Worm (Caenorhabditis elegans) whole organism, L2 larva: ENCODE results near the gene Y45G12B.2.

Source experiments
- C34F6.9 ChIP-seq: fragments of 150-350 bp; optimal IDR thresholded peaks from 2 replicates; lab custom pipeline; 2014; ENCODE audit warnings: missing biosample characterization, missing genetic modification characterization
- F13H6.1 ChIP-seq: sonication (generic microtip); optimal IDR thresholded peaks from 2 replicates; lab custom pipeline; 2016; ENCODE audit warnings: missing genetic modification characterization, missing compliant biosample characterization
- Y55F3AM.14 ChIP-seq: fragments of 200-800 bp; sonication (Bioruptor generic); optimal IDR thresholded peaks from 2 replicates; lab custom pipeline; 2018; ENCODE audit warnings: mild to moderate bottlenecking, missing genetic modification characterization, missing compliant biosample characterization
- aly-2 ChIP-seq: fragments of 150-350 bp; optimal IDR thresholded peaks from 2 replicates; lab custom pipeline; 2014; ENCODE audit warnings: missing biosample characterization, missing genetic modification characterization
- ama-1 ChIP-seq: fragments of 150-350 bp; optimal IDR thresholded peaks from 2 replicates; lab custom pipeline; 2018; ENCODE audit warnings: inconsistent platforms
- blmp-1 ChIP-seq: sonication (generic microtip); optimal IDR thresholded peaks from 2 replicates; lab custom pipeline; 2017; ENCODE audit warnings: missing genetic modification characterization, mild to moderate bottlenecking, missing compliant biosample characterization, antibody characterized with exemption, moderate library complexity; ENCODE audit not compliant: insufficient read depth
- ceh-16 ChIP-seq: fragments of 150-350 bp; optimal IDR thresholded peaks from 2 replicates; lab custom pipeline; 2014; ENCODE audit warnings: missing biosample characterization, missing genetic modification characterization
- ceh-82 ChIP-seq: fragments of 150-350 bp; optimal IDR thresholded peaks from 2 replicates; lab custom pipeline; 2014; ENCODE audit warnings: missing biosample characterization, missing genetic modification characterization
- crh-2 ChIP-seq: sonication (generic microtip); optimal IDR thresholded peaks from 2 replicates; lab custom pipeline; 2017; ENCODE audit warnings: missing biosample characterization, missing genetic modification characterization
- dmd-4 ChIP-seq: sonication (generic microtip); optimal IDR thresholded peaks from 2 replicates; lab custom pipeline; 2017; ENCODE audit warnings: missing biosample characterization, missing genetic modification characterization
- egl-27 ChIP-seq: sonication (generic microtip); optimal IDR thresholded peaks from 3 replicates; lab custom pipeline; 2017; ENCODE audit warnings: missing biosample characterization, missing genetic modification reagents, missing genetic modification characterization
- elt-1 ChIP-seq: fragments of 150-350 bp; optimal IDR thresholded peaks from 2 replicates; lab custom pipeline; 2014; ENCODE audit warnings: missing biosample characterization, missing genetic modification characterization
- elt-3 ChIP-seq: sonication (generic microtip); optimal IDR thresholded peaks from 2 replicates; lab custom pipeline; 2017; ENCODE audit warnings: missing biosample characterization, missing genetic modification characterization
- fos-1 ChIP-seq: fragments of 150-350 bp; optimal IDR thresholded peaks from 2 replicates; lab custom pipeline; 2014; ENCODE audit warnings: missing biosample characterization, missing genetic modification characterization
- gmeb-1 ChIP-seq: fragments of 150-350 bp; optimal IDR thresholded peaks from 2 replicates; lab custom pipeline; 2014; ENCODE audit warnings: missing biosample characterization, missing genetic modification characterization
- lin-13 ChIP-seq: fragments of 150-350 bp; optimal IDR thresholded peaks from 2 replicates; lab custom pipeline; 2014; ENCODE audit warnings: missing biosample characterization, missing genetic modification reagents, missing genetic modification characterization
- lsy-2 ChIP-seq, 2 experiments: fragments of 150-350 bp in 1 of 2; sonication (generic microtip) in 1 of 2; optimal IDR thresholded peaks; 2 replicates each; lab custom pipeline; 2014 to 2017; ENCODE audit warnings: missing biosample characterization in 2 of 2, missing genetic modification characterization in 2 of 2
- mab-5 ChIP-seq: fragments of 150-350 bp; optimal IDR thresholded peaks from 2 replicates; lab custom pipeline; 2014; ENCODE audit warnings: missing biosample characterization, missing genetic modification characterization
- mbf-1 ChIP-seq: sonication (generic microtip); optimal IDR thresholded peaks from 2 replicates; lab custom pipeline; 2017; ENCODE audit warnings: missing biosample characterization, missing genetic modification characterization
- nhr-10 ChIP-seq: sonication (generic microtip); optimal IDR thresholded peaks from 2 replicates; lab custom pipeline; 2017; ENCODE audit warnings: missing biosample characterization, missing genetic modification characterization
- nhr-11 ChIP-seq: fragments of 150-350 bp; optimal IDR thresholded peaks from 2 replicates; lab custom pipeline; 2014; ENCODE audit warnings: missing biosample characterization, missing genetic modification characterization
- nhr-129 ChIP-seq: fragments of 150-350 bp; optimal IDR thresholded peaks from 2 replicates; lab custom pipeline; 2014; ENCODE audit warnings: missing biosample characterization, missing genetic modification characterization
- nhr-21 ChIP-seq: fragments of 150-350 bp; optimal IDR thresholded peaks from 2 replicates; lab custom pipeline; 2014; ENCODE audit warnings: missing biosample characterization, missing genetic modification characterization
- nhr-23 ChIP-seq: fragments of 150-350 bp; optimal IDR thresholded peaks from 2 replicates; lab custom pipeline; 2014; ENCODE audit warnings: missing biosample characterization, missing genetic modification reagents, missing genetic modification characterization
- nhr-25 ChIP-seq: fragments of 150-350 bp; sonication (generic microtip); optimal IDR thresholded peaks from 3 replicates; lab custom pipeline; 2014; ENCODE audit warnings: missing biosample characterization, missing genetic modification characterization
- nhr-6 ChIP-seq: fragments of 150-350 bp; optimal IDR thresholded peaks from 2 replicates; lab custom pipeline; 2014; ENCODE audit warnings: missing biosample characterization, missing genetic modification characterization
- peb-1 ChIP-seq: fragments of 150-350 bp; optimal IDR thresholded peaks from 2 replicates; lab custom pipeline; 2014; ENCODE audit warnings: missing biosample characterization, missing genetic modification characterization
- sem-4 ChIP-seq: fragments of 150-350 bp; optimal IDR thresholded peaks from 2 replicates; lab custom pipeline; 2014; ENCODE audit warnings: missing biosample characterization, missing genetic modification reagents, missing genetic modification characterization
- skn-1 ChIP-seq: sonication (generic microtip); optimal IDR thresholded peaks from 2 replicates; lab custom pipeline; 2017; ENCODE audit warnings: missing biosample characterization, missing genetic modification characterization
- sma-9 ChIP-seq, 2 experiments: fragments of 150-350 bp in 1 of 2; sonication (generic microtip) in 1 of 2; optimal IDR thresholded peaks; 2 replicates each; lab custom pipeline; 2014 to 2016; ENCODE audit warnings: missing genetic modification characterization in 2 of 2, mild to moderate bottlenecking in 1 of 2, missing biosample characterization in 1 of 2, missing compliant biosample characterization in 1 of 2, missing genetic modification reagents in 1 of 2, moderate library complexity in 1 of 2
- snpc-4 ChIP-seq: fragments of 150-350 bp; optimal IDR thresholded peaks from 2 replicates; lab custom pipeline; 2014; ENCODE audit warnings: missing biosample characterization, missing genetic modification characterization
- unc-39 ChIP-seq: fragments of 150-350 bp; optimal IDR thresholded peaks from 2 replicates; lab custom pipeline; 2014; ENCODE audit warnings: missing biosample characterization, missing genetic modification characterization
- unc-55 ChIP-seq: fragments of 150-350 bp; sonication (generic microtip); optimal IDR thresholded peaks from 3 replicates; lab custom pipeline; 2014; ENCODE audit warnings: missing biosample characterization, missing genetic modification reagents, missing genetic modification characterization
- unc-62 ChIP-seq: fragments of 150-350 bp; optimal IDR thresholded peaks from 2 replicates; lab custom pipeline; 2014; ENCODE audit warnings: missing biosample characterization, missing genetic modification reagents, missing genetic modification characterization
- zag-1 ChIP-seq: fragments of 150-350 bp; optimal IDR thresholded peaks from 2 replicates; lab custom pipeline; 2014; ENCODE audit warnings: missing biosample characterization, missing genetic modification characterization
- ztf-1 ChIP-seq: fragments of 200-800 bp; sonication (Bioruptor generic); conservative IDR thresholded peaks from 2 replicates; pipeline ENCODE4 v1.3.6; 2022; ENCODE audit warnings: missing genetic modification characterization, missing compliant biosample characterization

The Y45G12B.2 gene

ce11 chrV:2673807-2674206, 20.8 kb upstream of the Y45G12B.2 start:
- TF ChIP-seq nhr-21 (tag; lab: Kevin White, UChicago): no peak
- TF ChIP-seq lsy-2 (tag; optimal IDR thresholded peaks at IDR 0.05; lab: Kevin White, UChicago): peak in 1 of 2 experiments; percentile 41
- no peak for TF ChIP-seq Y55F3AM.14 (GFP tag; lab: Kevin White, UChicago)
- TF ChIP-seq unc-62 (GFP tag; lab: Kevin White, UChicago): no peak
- no peak for TF ChIP-seq nhr-23 (tag; lab: Kevin White, UChicago)
- TF ChIP-seq nhr-10 (tag; lab: Kevin White, UChicago): no peak
- TF ChIP-seq snpc-4: no peak
- TF ChIP-seq zag-1 (tag; lab: Kevin White, UChicago): no peak
- peak; percentile 57 for TF ChIP-seq lin-13 (GFP tag; lab: Kevin White, UChicago)
- TF ChIP-seq sma-9 (GFP tag; optimal IDR thresholded peaks at IDR 0.05; lab: Kevin White, UChicago): peak; percentile 4
- no peak for TF ChIP-seq sma-9 (tag; optimal IDR thresholded peaks at IDR 0.05; lab: Kevin White, UChicago)
- TF ChIP-seq sem-4: no peak
- no peak for TF ChIP-seq nhr-11 (tag; lab: Kevin White, UChicago)
- TF ChIP-seq fos-1: peak; percentile 17
- TF ChIP-seq unc-55 (GFP tag; lab: Kevin White, UChicago): peak; percentile 15
- peak; percentile 5 for TF ChIP-seq C34F6.9 (tag; lab: Kevin White, UChicago)
- peak; percentile 57 for TF ChIP-seq nhr-129 (tag; lab: Kevin White, UChicago)
- peak; percentile 31 for TF ChIP-seq crh-2 (tag; lab: Kevin White, UChicago)
- no peak for TF ChIP-seq blmp-1 (tag; lab: Kevin White, UChicago)
- TF ChIP-seq ztf-1: no peak
- TF ChIP-seq gmeb-1 (tag; lab: Kevin White, UChicago): peak; percentile 18
- no peak for TF ChIP-seq peb-1 (tag; lab: Kevin White, UChicago)
- TF ChIP-seq ceh-82 (tag; lab: Kevin White, UChicago): no peak
- TF ChIP-seq F13H6.1: peak; percentile 30
- TF ChIP-seq, all 48 proteins: peak for 10

ce11 chrV:2675692-2676091, 18.9 kb upstream of the Y45G12B.2 start:
- TF ChIP-seq nhr-25: peak; percentile 10
- TF ChIP-seq blmp-1 (tag; lab: Kevin White, UChicago): peak; percentile 90
- TF ChIP-seq gmeb-1 (tag; lab: Kevin White, UChicago): no peak

- TF ChIP-seq unc-55 (GFP tag; lab: Kevin White, UChicago): peak; percentile 28
- no peak for TF ChIP-seq peb-1 (tag; lab: Kevin White, UChicago)
- TF ChIP-seq, all 48 proteins: peak for 1
Observed at ce11 chrV:2677648-2678047, 16.9 kb upstream of the Y45G12B.2 start.

ce11 chrV:2683497-2683896, 11.1 kb upstream of the Y45G12B.2 start:
- TF ChIP-seq elt-3 (tag; lab: Kevin White, UChicago) (no peak), peb-1 (tag; lab: Kevin White, UChicago) (no peak), nhr-129 (tag; lab: Kevin White, UChicago) (no peak)

ce11 chrV:2684227-2684626, 10.3 kb upstream of the Y45G12B.2 start:
- no peak for TF ChIP-seq F13H6.1
- no peak for TF ChIP-seq nhr-6 (tag; lab: Kevin White, UChicago)
- no peak for TF ChIP-seq aly-2 (tag; lab: Kevin White, UChicago)
- no peak for TF ChIP-seq nhr-25

- TF ChIP-seq sem-4 (no peak), ama-1 (lab: Kevin White, UChicago) (no peak)
- TF ChIP-seq, all 48 proteins: peak for 0
Observed at ce11 chrV:2688562-2688961, 6.0 kb upstream of the Y45G12B.2 start.

- TF ChIP-seq unc-39 (tag; lab: Kevin White, UChicago) (no peak), nhr-10 (tag; lab: Kevin White, UChicago) (no peak), mab-5 (no peak), unc-62 (GFP tag; lab: Kevin White, UChicago) (no peak), dmd-4 (tag; lab: Kevin White, UChicago) (no peak), sma-9 (GFP tag; optimal IDR thresholded peaks at IDR 0.05; lab: Kevin White, UChicago) (no peak), sma-9 (tag; optimal IDR thresholded peaks at IDR 0.05; lab: Kevin White, UChicago) (no peak), nhr-11 (tag; lab: Kevin White, UChicago) (no peak), C34F6.9 (tag; lab: Kevin White, UChicago) (no peak), elt-1 (no peak), ceh-16 (tag; lab: Kevin White, UChicago) (no peak), mbf-1 (no peak), sem-4 (no peak), aly-2 (tag; lab: Kevin White, UChicago) (no peak), crh-2 (tag; lab: Kevin White, UChicago) (no peak), egl-27 (no peak), gmeb-1 (tag; lab: Kevin White, UChicago) (no peak), nhr-23 (tag; lab: Kevin White, UChicago) (no peak), skn-1 (tag; lab: Kevin White, UChicago) (no peak), ama-1 (lab: Kevin White, UChicago) (no peak), elt-3 (tag; lab: Kevin White, UChicago) (no peak)
- TF ChIP-seq, all 48 proteins: peak for 0
Observed at ce11 chrV:2690478-2690877, 4.1 kb upstream of the Y45G12B.2 start.
